Fruit fly (Drosophila melanogaster): ENCODE measurements around the gene Lk6.

The Lk6 gene

dm6 chr3R:11779357-11780018 lies 15.2 kb upstream of the Lk6 start (continued):
- TF ChIP-seq Chrac-16 (GFP tag; optimal IDR thresholded peaks at IDR 0.05) (peak; percentile 78), Jarid2 (GFP tag; optimal IDR thresholded peaks at IDR 0.05) (no peak), CG2678 (tag; optimal IDR thresholded peaks at IDR 0.05) (peak; percentile 78), dmrt11E (tag; optimal IDR thresholded peaks at IDR 0.05) (peak; percentile 97), D19A (tag; optimal IDR thresholded peaks at IDR 0.05) (peak; percentile 99), CG5245 (GFP tag; optimal IDR thresholded peaks at IDR 0.05) (peak; percentile 50), gfzf (GFP tag; optimal IDR thresholded peaks at IDR 0.05) (no peak), CrebB (tag; optimal IDR thresholded peaks at IDR 0.05) (peak; percentile 12), NfI (GFP tag; optimal IDR thresholded peaks at IDR 0.05) (peak; percentile 65), CG2875 (GFP tag; optimal IDR thresholded peaks at IDR 0.05) (peak; percentile 67), ase (GFP tag; IDR thresholded peaks at IDR 0.05) (peak; percentile 20; the same call in 1 of the 3 replicates), tup (GFP tag; optimal IDR thresholded peaks at IDR 0.05) (peak; percentile 26), CG6654 (GFP tag; optimal IDR thresholded peaks at IDR 0.05) (peak; percentile 41), wor (GFP tag; IDR thresholded peaks at IDR 0.05) (peak; percentile 35; the same call in 1 of the 2 replicates), tio (GFP tag; optimal IDR thresholded peaks at IDR 0.05) (peak; percentile 79), CG1647 (GFP tag; optimal IDR thresholded peaks at IDR 0.05) (peak; percentile 46), Fer3 (tag; optimal IDR thresholded peaks at IDR 0.05) (no peak), Dref (GFP tag; IDR thresholded peaks at IDR 0.05) (no peak), pho (GFP tag; optimal IDR thresholded peaks at IDR 0.05) (no peak), CG18764 (GFP tag; optimal IDR thresholded peaks at IDR 0.05) (peak; percentile 60), chif (GFP tag; optimal IDR thresholded peaks at IDR 0.05) (peak; percentile 66 to 84), CG9727 (GFP tag; optimal IDR thresholded peaks at IDR 0.05) (peak; percentile 84), ssp (GFP tag; IDR thresholded peaks at IDR 0.05) (peak; percentile 49; the same call in 1 of the 2 replicates), tin (GFP tag; optimal IDR thresholded peaks at IDR 0.05) (peak; percentile 68), nom (GFP tag; optimal IDR thresholded peaks at IDR 0.05) (peak; percentile 66), Rfx (GFP tag; IDR thresholded peaks at IDR 0.05) (no peak), CG10979 (tag; optimal IDR thresholded peaks at IDR 0.05) (peak; percentile 94), toy (GFP tag; IDR thresholded peaks at IDR 0.05) (no peak), CG10654 (GFP tag; optimal IDR thresholded peaks at IDR 0.05) (peak; percentile 64), Ssrp (tag; optimal IDR thresholded peaks at IDR 0.05) (peak; percentile 91), jumu (GFP tag; optimal IDR thresholded peaks at IDR 0.05) (peak; percentile 28), HLH4C (GFP tag; IDR thresholded peaks at IDR 0.05; ENCODE audit: partially characterized antibody) (no peak), CG12236 (GFP tag; optimal IDR thresholded peaks at IDR 0.05) (peak; percentile 46), CG9797 (GFP tag; optimal IDR thresholded peaks at IDR 0.05) (peak; percentile 4), CG15601 (tag; optimal IDR thresholded peaks at IDR 0.05) (peak; percentile 87), lilli (GFP tag; optimal IDR thresholded peaks at IDR 0.05) (peak; percentile 61), CG14050 (GFP tag; IDR thresholded peaks at IDR 0.05) (peak; percentile 34; the same call in 1 of the 3 replicates), CG11085 (GFP tag; IDR thresholded peaks at IDR 0.05) (no peak), CG2202 (tag; optimal IDR thresholded peaks at IDR 0.05) (peak; percentile 82), CG8089 (GFP tag; optimal IDR thresholded peaks at IDR 0.05) (peak; percentile 31), bigmax (GFP tag; optimal IDR thresholded peaks at IDR 0.05) (no peak), CG2712 (tag; optimal IDR thresholded peaks at IDR 0.05) (peak; percentile 94), CG34422 (GFP tag; IDR thresholded peaks at IDR 0.05) (peak; percentile 41; the same call in 1 of the 3 replicates), insv (GFP tag; optimal IDR thresholded peaks at IDR 0.05) (no peak), E2f2 (GFP tag; IDR thresholded peaks at IDR 0.05) (peak; percentile 10; the same call in 1 of the 2 replicates), PHDP (tag; optimal IDR thresholded peaks at IDR 0.05) (peak; percentile 63), seq (GFP tag; IDR thresholded peaks at IDR 0.05) (no peak), dati (GFP tag; IDR thresholded peaks at IDR 0.05) (no peak), sisA (GFP tag; IDR thresholded peaks at IDR 0.05) (peak; percentile 65), da (GFP tag; optimal IDR thresholded peaks at IDR 0.05) (no peak)
